Worm (Caenorhabditis elegans) whole organism, mixed stage, embryonic: Measurements from ENCODE around the gene pmt-2.

ENCODE experiments used
- M03D4.4 ChIP-seq: sonication (generic microtip); optimal IDR thresholded peaks from 2 replicates; lab custom pipeline; 2017; ENCODE audit warnings: mild to moderate bottlenecking, missing genetic modification characterization, missing compliant biosample characterization
- bed-3 ChIP-seq: fragments of 200-800 bp; sonication (Bioruptor generic); optimal IDR thresholded peaks from 3 replicates; lab custom pipeline; 2018; ENCODE audit warnings: mild to moderate bottlenecking, missing genetic modification characterization, moderate library complexity, missing compliant biosample characterization
- blmp-1 ChIP-seq: fragments of 150-350 bp; optimal IDR thresholded peaks from 2 replicates; lab custom pipeline; 2014; ENCODE audit warnings: missing biosample characterization, missing genetic modification characterization
- ceh-39 ChIP-seq: fragments of 150-350 bp; optimal IDR thresholded peaks from 2 replicates; lab custom pipeline; 2014; ENCODE audit warnings: missing biosample characterization, missing genetic modification characterization
- ces-1 ChIP-seq: fragments of 150-350 bp; optimal IDR thresholded peaks from 2 replicates; lab custom pipeline; 2014; ENCODE audit warnings: missing biosample characterization, missing genetic modification reagents, missing genetic modification characterization
- cnd-1 ChIP-seq: fragments of 200-800 bp; sonication (Bioruptor generic); optimal IDR thresholded peaks from 2 replicates; lab custom pipeline; 2018; ENCODE audit warnings: mild to moderate bottlenecking, missing genetic modification characterization, missing compliant biosample characterization
- drap-1 ChIP-seq: fragments of 200-800 bp; sonication (Bioruptor generic); optimal IDR thresholded peaks from 3 replicates; lab custom pipeline; 2018; ENCODE audit warnings: mild to moderate bottlenecking, missing genetic modification characterization, missing compliant biosample characterization
- elt-1 ChIP-seq: sonication (generic microtip); optimal IDR thresholded peaks from 2 replicates; lab custom pipeline; 2017; ENCODE audit warnings: missing genetic modification characterization, mild to moderate bottlenecking, missing compliant biosample characterization, antibody characterized with exemption, moderate library complexity, borderline replicate concordance; ENCODE audit not compliant: insufficient read depth
- ham-2 ChIP-seq: fragments of 200-800 bp; sonication (Bioruptor generic); optimal IDR thresholded peaks from 2 replicates; lab custom pipeline; 2018; ENCODE audit warnings: mild to moderate bottlenecking, missing genetic modification characterization, missing compliant biosample characterization
- lin-13 ChIP-seq: fragments of 150-350 bp; optimal IDR thresholded peaks from 2 replicates; lab custom pipeline; 2014; ENCODE audit warnings: missing biosample characterization, missing genetic modification characterization
- lin-32 ChIP-seq: fragments of 200-800 bp; sonication (Bioruptor generic); optimal IDR thresholded peaks from 2 replicates; lab custom pipeline; 2018; ENCODE audit warnings: mild to moderate bottlenecking, missing genetic modification characterization, missing compliant biosample characterization
- lsy-2 ChIP-seq: fragments of 150-350 bp; optimal IDR thresholded peaks from 2 replicates; lab custom pipeline; 2014; ENCODE audit warnings: missing biosample characterization, missing genetic modification characterization
- mab-5 ChIP-seq: fragments of 150-350 bp; optimal IDR thresholded peaks from 2 replicates; lab custom pipeline; 2014; ENCODE audit warnings: missing biosample characterization, missing genetic modification characterization
- mep-1 ChIP-seq: fragments of 150-350 bp; optimal IDR thresholded peaks from 2 replicates; lab custom pipeline; 2017; ENCODE audit warnings: missing biosample characterization, missing genetic modification reagents, missing genetic modification characterization, inconsistent platforms
- nhr-12 ChIP-seq: fragments of 150-350 bp; optimal IDR thresholded peaks from 2 replicates; lab custom pipeline; 2014; ENCODE audit warnings: missing biosample characterization, missing genetic modification characterization
- nhr-2 ChIP-seq: fragments of 150-350 bp; optimal IDR thresholded peaks from 2 replicates; lab custom pipeline; 2014; ENCODE audit warnings: missing biosample characterization, missing genetic modification characterization
- nhr-237 ChIP-seq: fragments of 150-350 bp; optimal IDR thresholded peaks from 2 replicates; lab custom pipeline; 2014; ENCODE audit warnings: missing biosample characterization, missing genetic modification characterization
- nhr-28 ChIP-seq: fragments of 150-350 bp; optimal IDR thresholded peaks from 2 replicates; lab custom pipeline; 2014; ENCODE audit warnings: missing biosample characterization, missing genetic modification characterization
- nhr-76 ChIP-seq: sonication (generic microtip); optimal IDR thresholded peaks from 2 replicates; lab custom pipeline; 2017; ENCODE audit warnings: missing biosample characterization, missing genetic modification characterization
- pha-4 ChIP-seq: fragments of 150-350 bp; optimal IDR thresholded peaks from 2 replicates; lab custom pipeline; 2018; ENCODE audit warnings: missing biosample characterization, missing genetic modification reagents, missing genetic modification characterization
- sem-2 ChIP-seq: fragments of 200-800 bp; sonication (Bioruptor generic); optimal IDR thresholded peaks from 2 replicates; lab custom pipeline; 2018; ENCODE audit warnings: mild to moderate bottlenecking, missing genetic modification characterization, missing compliant biosample characterization
- snpc-4 ChIP-seq: fragments of 150-350 bp; optimal IDR thresholded peaks from 2 replicates; lab custom pipeline; 2014; ENCODE audit warnings: missing biosample characterization, missing genetic modification characterization
- sptf-1 ChIP-seq: sonication (generic microtip); optimal IDR thresholded peaks from 2 replicates; lab custom pipeline; 2017; ENCODE audit warnings: mild to moderate bottlenecking, missing genetic modification characterization, moderate library complexity, missing compliant biosample characterization
- tbx-8 ChIP-seq: fragments of 200-800 bp; sonication (Bioruptor generic); optimal IDR thresholded peaks from 2 replicates; lab custom pipeline; 2018; ENCODE audit warnings: mild to moderate bottlenecking, missing genetic modification characterization, moderate library complexity, missing compliant biosample characterization
- unc-120 ChIP-seq: sonication (generic microtip); optimal IDR thresholded peaks from 2 replicates; lab custom pipeline; 2017; ENCODE audit warnings: missing genetic modification characterization, missing compliant biosample characterization; ENCODE audit not compliant: poor library complexity, severe bottlenecking
- unc-39 ChIP-seq: fragments of 150-350 bp; optimal IDR thresholded peaks from 2 replicates; lab custom pipeline; 2014; ENCODE audit warnings: missing biosample characterization, missing genetic modification characterization
- unc-62 ChIP-seq: fragments of 150-350 bp; optimal IDR thresholded peaks from 2 replicates; lab custom pipeline; 2014; ENCODE audit warnings: missing biosample characterization, missing genetic modification reagents, missing genetic modification characterization
- zip-8 ChIP-seq: fragments of 150-350 bp; optimal IDR thresholded peaks from 2 replicates; lab custom pipeline; 2014; ENCODE audit warnings: missing biosample characterization, missing genetic modification characterization
- ztf-11 ChIP-seq: fragments of 150-350 bp; optimal IDR thresholded peaks from 2 replicates; lab custom pipeline; 2014; ENCODE audit warnings: missing biosample characterization, missing genetic modification characterization

pmt-2 gene

ce11 chrV:4624717-4625116 lies 3.7 kb upstream of the pmt-2 start:
- no peak for TF ChIP-seq nhr-2
- no peak for TF ChIP-seq mep-1 (tag; lab: Kevin White, UChicago)
- TF ChIP-seq unc-120 (tag; lab: Kevin White, UChicago), result no peak
- no peak for TF ChIP-seq nhr-76
- no peak for TF ChIP-seq unc-62 (GFP tag; lab: Kevin White, UChicago)
- TF ChIP-seq zip-8 (tag; lab: Kevin White, UChicago), result no peak
- TF ChIP-seq snpc-4 (tag; lab: Kevin White, UChicago), result no peak

ce11 chrV:4626344-4626743 lies 2.0 kb upstream of the pmt-2 start:
- TF ChIP-seq drap-1 (GFP tag; lab: Kevin White, UChicago) (no peak), snpc-4 (tag; lab: Kevin White, UChicago) (no peak), nhr-12 (tag; lab: Kevin White, UChicago) (no peak), sem-2 (GFP tag; lab: Kevin White, UChicago) (no peak), mab-5 (tag; lab: Kevin White, UChicago) (no peak), elt-1 (tag; lab: Kevin White, UChicago) (no peak), unc-62 (GFP tag; lab: Kevin White, UChicago) (no peak), unc-120 (tag; lab: Kevin White, UChicago) (no peak), unc-39 (tag; lab: Kevin White, UChicago) (no peak)

- TF ChIP-seq lin-13 (tag; lab: Kevin White, UChicago), result no peak
- TF ChIP-seq pha-4, result no peak
- TF ChIP-seq unc-120 (tag; lab: Kevin White, UChicago), result no peak
- no peak for TF ChIP-seq nhr-76
- no peak for TF ChIP-seq nhr-237
- no peak for TF ChIP-seq lin-32 (GFP tag; lab: Kevin White, UChicago)
- TF ChIP-seq zip-8 (tag; lab: Kevin White, UChicago), result no peak
- no peak for TF ChIP-seq ham-2
- TF ChIP-seq drap-1 (GFP tag; lab: Kevin White, UChicago), result no peak
- TF ChIP-seq ceh-39, result no peak
- TF ChIP-seq nhr-12 (tag; lab: Kevin White, UChicago), result no peak
- no peak for TF ChIP-seq blmp-1
- TF ChIP-seq nhr-2, result no peak
- no peak for TF ChIP-seq bed-3
Measured at ce11 chrV:4630267-4630666, 1.9 kb downstream of the pmt-2 start.

- no peak for TF ChIP-seq drap-1 (GFP tag; lab: Kevin White, UChicago)
- no peak for TF ChIP-seq lin-13 (tag; lab: Kevin White, UChicago)
- TF ChIP-seq tbx-8 (GFP tag; lab: Kevin White, UChicago), result no peak
- no peak for TF ChIP-seq M03D4.4 (tag; lab: Kevin White, UChicago)
- no peak for TF ChIP-seq pha-4
- TF ChIP-seq nhr-28 (tag; lab: Kevin White, UChicago), result no peak
- TF ChIP-seq lin-32 (GFP tag; lab: Kevin White, UChicago), result no peak
- TF ChIP-seq nhr-2, result no peak
- no peak for TF ChIP-seq elt-1 (tag; lab: Kevin White, UChicago)
- TF ChIP-seq cnd-1 (tag; lab: Kevin White, UChicago), result no peak
- no peak for TF ChIP-seq ces-1 (GFP tag; lab: Kevin White, UChicago)
- no peak for TF ChIP-seq mep-1 (tag; lab: Kevin White, UChicago)
- no peak for TF ChIP-seq nhr-76
Measured at ce11 chrV:4637153-4637552, 8.8 kb downstream of the pmt-2 start.

- no peak for TF ChIP-seq unc-39 (tag; lab: Kevin White, UChicago)
- TF ChIP-seq zip-8 (tag; lab: Kevin White, UChicago), result no peak
- no peak for TF ChIP-seq ceh-39
- TF ChIP-seq ztf-11 (tag; lab: Kevin White, UChicago), result no peak
- TF ChIP-seq M03D4.4 (tag; lab: Kevin White, UChicago), result no peak
- TF ChIP-seq blmp-1, result no peak
- TF ChIP-seq lin-13 (tag; lab: Kevin White, UChicago), result no peak
- no peak for TF ChIP-seq unc-120 (tag; lab: Kevin White, UChicago)
- TF ChIP-seq nhr-76, result no peak
- TF ChIP-seq sptf-1, result no peak
- no peak for TF ChIP-seq mab-5 (tag; lab: Kevin White, UChicago)
- TF ChIP-seq lsy-2 (tag; lab: Kevin White, UChicago), result no peak
Measured at ce11 chrV:4640501-4641150, 12.2 kb downstream of the pmt-2 start.
